Fruit fly (Drosophila melanogaster) whole organism, adult: ENCODE results near the gene Torsin.

Experiments
- CG7045 ChIP-seq: fragments of 200-800 bp; sonication (Bioruptor generic); optimal IDR thresholded peaks from 2 replicates; lab custom pipeline; 2017; ENCODE audit warnings: missing biosample characterization, mild to moderate bottlenecking, missing genetic modification characterization
- Crg-1 ChIP-seq: fragments of 200-800 bp; sonication (Bioruptor generic); optimal IDR thresholded peaks from 2 replicates; lab custom pipeline; 2016; ENCODE audit warnings: missing biosample characterization, missing genetic modification characterization
- bab1 ChIP-seq: fragments of 200-800 bp; sonication (Bioruptor generic); optimal IDR thresholded peaks from 3 replicates; lab custom pipeline; 2019; ENCODE audit warnings: missing biosample characterization, mild to moderate bottlenecking, missing genetic modification characterization, moderate library complexity
- cnc ChIP-seq, 2 experiments: fragments of >200 bp; optimal IDR thresholded peaks; 2 replicates each; lab custom pipeline; 2017
- kay ChIP-seq: fragments of 200-800 bp; sonication (Bioruptor generic); peaks from one replicate; lab custom pipeline; 2016; ENCODE audit warnings: missing biosample characterization, missing genetic modification characterization, borderline replicate concordance

- TF ChIP-seq cnc (optimal IDR thresholded peaks at IDR 0.05; lab: Kevin White, UChicago) (no peak), CG7045 (no peak), bab1 (GFP tag; lab: Kevin White, UChicago) (peak; percentile 13), kay (no peak), Crg-1 (GFP tag; lab: Kevin White, UChicago) (no peak)
Observed at dm6 chrX:4657896-4658295, 8.1 kb upstream of the Torsin start.
